Worm (Caenorhabditis elegans) whole organism, L4 larva: Measurements from ENCODE around the gene vps-29.

ENCODE experiments used
- Y48G9A.11 ChIP-seq: fragments of 200-800 bp; sonication (Bioruptor generic); IDR thresholded peaks from 2 replicates; pipeline ENCODE4 v1.3.6; 2022; ENCODE audit warnings: missing genetic modification reagents, missing genetic modification characterization, missing compliant biosample characterization
- aha-1 ChIP-seq: fragments of 150-350 bp; peaks from one replicate; lab custom pipeline; 2014; ENCODE audit warnings: missing biosample characterization, missing genetic modification characterization
- ama-1 ChIP-seq: fragments of 150-350 bp; optimal IDR thresholded peaks from 2 replicates; lab custom pipeline; 2014; ENCODE audit warnings: inconsistent platforms, mixed read lengths
- daf-12 ChIP-seq: fragments of 150-350 bp; optimal IDR thresholded peaks from 2 replicates; lab custom pipeline; 2014; ENCODE audit warnings: missing biosample characterization, missing genetic modification reagents, missing genetic modification characterization
- dpl-1 ChIP-seq: fragments of 150-350 bp; optimal IDR thresholded peaks from 2 replicates; lab custom pipeline; 2014; ENCODE audit warnings: missing biosample characterization, missing genetic modification reagents, missing genetic modification characterization
- lim-7 ChIP-seq: fragments of 200-800 bp; sonication (Bioruptor generic); IDR thresholded peaks from 2 replicates; pipeline ENCODE4 v1.3.6; 2022; ENCODE audit warnings: missing genetic modification characterization, missing compliant biosample characterization
- nhr-10 ChIP-seq: fragments of 150-350 bp; optimal IDR thresholded peaks from 2 replicates; lab custom pipeline; 2014; ENCODE audit warnings: missing biosample characterization, missing genetic modification characterization
- nhr-111 ChIP-seq: fragments of 200-800 bp; sonication (Bioruptor generic); optimal IDR thresholded peaks from 2 replicates; lab custom pipeline; 2018; ENCODE audit warnings: mild to moderate bottlenecking, missing genetic modification characterization, missing compliant biosample characterization
- nhr-42 ChIP-seq: fragments of 200-800 bp; sonication (Bioruptor generic); IDR thresholded peaks from 2 replicates; pipeline ENCODE4 v1.3.6; 2022; ENCODE audit warnings: missing genetic modification characterization, missing compliant biosample characterization
- nhr-76 ChIP-seq: fragments of 150-350 bp; optimal IDR thresholded peaks from 2 replicates; lab custom pipeline; 2014; ENCODE audit warnings: missing biosample characterization, missing genetic modification characterization
- sdz-12 ChIP-seq: fragments of 200-800 bp; sonication (Bioruptor generic); optimal IDR thresholded peaks from 2 replicates; lab custom pipeline; 2018; ENCODE audit warnings: mild to moderate bottlenecking, missing genetic modification characterization, missing compliant biosample characterization
- snpc-4 ChIP-seq: fragments of 150-350 bp; optimal IDR thresholded peaks from 2 replicates; lab custom pipeline; 2014; ENCODE audit warnings: missing biosample characterization, missing genetic modification characterization
- unc-62 ChIP-seq, 3 experiments: fragments of 150-350 bp in 1 of 3; sonication (generic microtip); optimal IDR thresholded peaks in 2 of 3; peaks in 1 of 3; 1 replicate in 1 of 3; 2 replicates in 2 of 3; lab custom pipeline; 2014 to 2017; ENCODE audit warnings: missing biosample characterization in 3 of 3, missing genetic modification characterization in 3 of 3, missing genetic modification reagents in 3 of 3, missing genotype in 1 of 3

DNA sequence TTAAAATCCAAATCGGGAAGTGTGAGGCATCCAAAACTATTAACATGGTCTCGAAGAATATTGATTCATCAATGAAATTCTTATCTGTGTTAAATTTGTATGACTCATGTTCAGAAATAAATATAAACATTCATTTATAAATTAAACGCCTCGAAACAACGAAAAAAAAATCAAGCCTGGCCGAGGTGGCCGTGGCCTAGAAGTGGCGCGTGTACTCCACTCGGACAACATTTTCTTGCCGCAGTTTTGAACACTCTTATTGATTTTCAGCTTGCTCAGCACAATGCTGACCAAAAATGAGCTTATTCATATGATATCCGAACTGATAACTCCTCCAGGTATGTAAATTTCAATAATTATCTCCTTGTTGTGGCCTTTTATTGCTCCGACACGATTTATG is 48.7 kb downstream of the vps-29 start, which contains the start of gene ekl-6:
- TF ChIP-seq sdz-12 (no peak), aha-1 (tag; lab: Kevin White, UChicago) (no peak), daf-12 (tag; lab: Kevin White, UChicago) (no peak), lim-7 (GFP tag; lab: Robert Waterston, UW) (no peak), nhr-10 (no peak), unc-62 (GFP tag; optimal IDR thresholded peaks at IDR 0.05 in 1 of 2; lab: Kevin White, UChicago) (no peak), unc-62 (tag; optimal IDR thresholded peaks at IDR 0.05; lab: Kevin White, UChicago) (no peak), ama-1 (no peak), dpl-1 (GFP tag; lab: Kevin White, UChicago) (peak; percentile 68), nhr-42 (no peak), snpc-4 (tag; lab: Kevin White, UChicago) (no peak), nhr-76 (tag; lab: Kevin White, UChicago) (no peak), Y48G9A.11 (GFP tag; lab: Robert Waterston, UW) (no peak), nhr-111 (GFP tag; lab: Kevin White, UChicago) (no peak)
